Worm (Caenorhabditis elegans) whole organism, L4 larva: ENCODE results near the gene F08H9.3.

Experiments
- F26F4.8 ChIP-seq: fragments of 200-800 bp; sonication (Bioruptor generic); conservative IDR thresholded peaks from 2 replicates; pipeline ENCODE4 v1.3.6; 2022; ENCODE audit warnings: missing genetic modification characterization, missing compliant biosample characterization
- F49E8.2 ChIP-seq: sonication (generic microtip); optimal IDR thresholded peaks from 2 replicates; lab custom pipeline; 2016; ENCODE audit warnings: missing compliant biosample characterization, mild to moderate bottlenecking, missing genetic modification characterization, borderline replicate concordance
- R02D3.7 ChIP-seq: fragments of 150-350 bp; sonication (generic microtip); optimal IDR thresholded peaks from 3 replicates; lab custom pipeline; 2014; ENCODE audit warnings: missing biosample characterization, missing genetic modification characterization
- T20F7.1 ChIP-seq: fragments of 200-800 bp; sonication (Bioruptor generic); optimal IDR thresholded peaks from 2 replicates; lab custom pipeline; 2018; ENCODE audit warnings: mild to moderate bottlenecking, missing genetic modification characterization, missing compliant biosample characterization
- Y105C5A.15 ChIP-seq: fragments of 200-800 bp; sonication (Bioruptor generic); IDR thresholded peaks from 2 replicates; pipeline ENCODE4 v1.3.6; 2022; ENCODE audit warnings: missing genetic modification characterization, missing compliant biosample characterization
- ZK546.5 ChIP-seq, 2 experiments: sonication (generic microtip); optimal IDR thresholded peaks; 2 replicates each; lab custom pipeline; 2017; ENCODE audit warnings: missing biosample characterization in 2 of 2, missing genetic modification characterization in 2 of 2
- aha-1 ChIP-seq: fragments of 150-350 bp; peaks from one replicate; lab custom pipeline; 2014; ENCODE audit warnings: missing biosample characterization, missing genetic modification characterization
- ama-1 ChIP-seq: fragments of 150-350 bp; optimal IDR thresholded peaks from 2 replicates; lab custom pipeline; 2014; ENCODE audit warnings: inconsistent platforms, mixed read lengths
- ceh-32 ChIP-seq: sonication (generic microtip); optimal IDR thresholded peaks from 2 replicates; lab custom pipeline; 2016; ENCODE audit warnings: mild to moderate bottlenecking, missing genetic modification characterization, missing compliant biosample characterization; ENCODE audit not compliant: poor library complexity
- ceh-44 ChIP-seq: fragments of 200-800 bp; sonication (Bioruptor generic); IDR thresholded peaks from 2 replicates; pipeline ENCODE4 v1.3.6; 2022; ENCODE audit warnings: missing genetic modification reagents, missing genetic modification characterization, missing compliant biosample characterization
- ceh-62 ChIP-seq: sonication (generic microtip); optimal IDR thresholded peaks from 2 replicates; lab custom pipeline; 2017; ENCODE audit warnings: missing biosample characterization, missing genetic modification characterization
- ces-1 ChIP-seq: fragments of 150-350 bp; sonication (generic microtip); optimal IDR thresholded peaks from 4 replicates; lab custom pipeline; 2014; ENCODE audit warnings: missing biosample characterization, missing genetic modification reagents, missing genetic modification characterization
- cey-2 ChIP-seq: sonication (generic microtip); optimal IDR thresholded peaks from 3 replicates; lab custom pipeline; 2017; ENCODE audit warnings: missing genetic modification characterization, mild to moderate bottlenecking, missing compliant biosample characterization, antibody characterized with exemption, borderline replicate concordance; ENCODE audit not compliant: insufficient read depth
- ctbp-1 ChIP-seq: fragments of 200-800 bp; sonication (Bioruptor generic); IDR thresholded peaks from 2 replicates; pipeline ENCODE4 v1.3.6; 2022; ENCODE audit warnings: missing genetic modification reagents, missing genetic modification characterization, missing compliant biosample characterization
- daf-16 ChIP-seq, 3 experiments: sonication (generic microtip); optimal IDR thresholded peaks; 2 replicates each; lab custom pipeline; 2016 to 2017; ENCODE audit warnings: missing genetic modification characterization in 3 of 3, missing genetic modification reagents in 3 of 3, mild to moderate bottlenecking in 2 of 3, missing compliant biosample characterization in 2 of 3, missing biosample characterization in 1 of 3, moderate library complexity in 1 of 3
- daf-8 ChIP-seq: fragments of 200-800 bp; sonication (Bioruptor generic); IDR thresholded peaks from 2 replicates; pipeline ENCODE4 v1.3.6; 2022; ENCODE audit warnings: missing genetic modification characterization, missing compliant biosample characterization
- dmd-6 ChIP-seq: fragments of 200-800 bp; sonication (Bioruptor generic); IDR thresholded peaks from 2 replicates; pipeline ENCODE4 v1.3.6; 2022; ENCODE audit warnings: missing genetic modification reagents, missing genetic modification characterization, missing compliant biosample characterization
- dmd-9 ChIP-seq: fragments of 200-800 bp; sonication (Bioruptor generic); IDR thresholded peaks from 2 replicates; pipeline ENCODE4 v1.3.6; 2022; ENCODE audit warnings: missing genetic modification reagents, missing genetic modification characterization, missing compliant biosample characterization
- dpl-1 ChIP-seq: fragments of 150-350 bp; optimal IDR thresholded peaks from 2 replicates; lab custom pipeline; 2014; ENCODE audit warnings: missing biosample characterization, missing genetic modification reagents, missing genetic modification characterization
- dve-1 ChIP-seq: sonication (generic microtip); optimal IDR thresholded peaks from 2 replicates; lab custom pipeline; 2017; ENCODE audit warnings: antibody characterized with exemption, mild to moderate bottlenecking, missing genetic modification characterization, missing compliant biosample characterization; ENCODE audit not compliant: insufficient read depth
- egl-27 ChIP-seq: sonication (generic microtip); optimal IDR thresholded peaks from 3 replicates; lab custom pipeline; 2017; ENCODE audit warnings: missing biosample characterization, missing genetic modification reagents, missing genetic modification characterization
- egl-43 ChIP-seq: fragments of 200-800 bp; sonication (Bioruptor generic); IDR thresholded peaks from 2 replicates; pipeline ENCODE4 v1.3.6; 2022; ENCODE audit warnings: missing genetic modification reagents, missing genetic modification characterization, missing compliant biosample characterization
- fos-1 ChIP-seq: fragments of 150-350 bp; optimal IDR thresholded peaks from 2 replicates; lab custom pipeline; 2014; ENCODE audit warnings: missing biosample characterization, missing genetic modification characterization
- lim-7 ChIP-seq: fragments of 200-800 bp; sonication (Bioruptor generic); IDR thresholded peaks from 2 replicates; pipeline ENCODE4 v1.3.6; 2022; ENCODE audit warnings: missing genetic modification characterization, missing compliant biosample characterization
- lin-1 ChIP-seq: fragments of 200-800 bp; sonication (Bioruptor generic); IDR thresholded peaks from 2 replicates; pipeline ENCODE4 v1.3.6; 2022; ENCODE audit warnings: missing genetic modification reagents, missing genetic modification characterization, missing compliant biosample characterization
- lin-15B ChIP-seq: fragments of 150-350 bp; sonication (generic microtip); optimal IDR thresholded peaks from 3 replicates; lab custom pipeline; 2014; ENCODE audit warnings: missing biosample characterization, missing genetic modification characterization
- lin-29 ChIP-seq: fragments of 200-800 bp; sonication (Bioruptor generic); IDR thresholded peaks from 2 replicates; pipeline ENCODE4 v1.3.6; 2022; ENCODE audit warnings: missing genetic modification reagents, missing genetic modification characterization, missing compliant biosample characterization
- lin-38 ChIP-seq: fragments of 200-800 bp; sonication (Bioruptor generic); IDR thresholded peaks from 2 replicates; pipeline ENCODE4 v1.3.6; 2022; ENCODE audit warnings: missing genetic modification reagents, missing genetic modification characterization, missing compliant biosample characterization
- lsy-2 ChIP-seq, 2 experiments: fragments of 150-350 bp in 1 of 2; sonication (generic microtip) in 1 of 2; optimal IDR thresholded peaks; 2 replicates each; lab custom pipeline; 2014 to 2017; ENCODE audit warnings: missing biosample characterization in 2 of 2, missing genetic modification characterization in 2 of 2
- mdl-1 ChIP-seq, 2 experiments: fragments of 150-350 bp in 1 of 2; sonication (generic microtip) in 1 of 2; optimal IDR thresholded peaks; 2 replicates each; lab custom pipeline; 2014 to 2017; ENCODE audit warnings: missing biosample characterization in 2 of 2, missing genetic modification characterization in 2 of 2
- mep-1 ChIP-seq: fragments of 150-350 bp; sonication (generic microtip); optimal IDR thresholded peaks from 3 replicates; lab custom pipeline; 2014; ENCODE audit warnings: missing biosample characterization, missing genetic modification characterization
- mes-2 ChIP-seq: sonication (generic microtip); optimal IDR thresholded peaks from 2 replicates; lab custom pipeline; 2016; ENCODE audit warnings: missing genotype, mild to moderate bottlenecking, missing genetic modification characterization, missing compliant biosample characterization; ENCODE audit not compliant: poor library complexity, severe bottlenecking
- mxl-2 ChIP-seq: fragments of 200-800 bp; sonication (Bioruptor generic); conservative IDR thresholded peaks from 2 replicates; pipeline ENCODE4 v1.3.6; 2022; ENCODE audit warnings: missing genetic modification reagents, missing genetic modification characterization, missing compliant biosample characterization
- nhr-11 ChIP-seq: fragments of 150-350 bp; optimal IDR thresholded peaks from 2 replicates; lab custom pipeline; 2014; ENCODE audit warnings: missing biosample characterization, missing genetic modification characterization
- nhr-111 ChIP-seq: fragments of 200-800 bp; sonication (Bioruptor generic); optimal IDR thresholded peaks from 2 replicates; lab custom pipeline; 2018; ENCODE audit warnings: mild to moderate bottlenecking, missing genetic modification characterization, missing compliant biosample characterization
- nhr-28 ChIP-seq: fragments of 150-350 bp; optimal IDR thresholded peaks from 2 replicates; lab custom pipeline; 2014; ENCODE audit warnings: missing biosample characterization, missing genetic modification characterization
- nhr-41 ChIP-seq: fragments of 200-800 bp; sonication (Bioruptor generic); IDR thresholded peaks from 2 replicates; pipeline ENCODE4 v1.3.6; 2022; ENCODE audit warnings: missing genetic modification reagents, missing genetic modification characterization, missing compliant biosample characterization
- nhr-48 ChIP-seq: sonication (generic microtip); optimal IDR thresholded peaks from 2 replicates; lab custom pipeline; 2016; ENCODE audit warnings: mild to moderate bottlenecking, missing genetic modification characterization, missing compliant biosample characterization
- nhr-77 ChIP-seq: fragments of 150-350 bp; optimal IDR thresholded peaks from 2 replicates; lab custom pipeline; 2014; ENCODE audit warnings: missing biosample characterization, missing genetic modification characterization
- pha-4 ChIP-seq, 2 experiments: fragments of 150-350 bp in 1 of 2; fragments of 200-800 bp in 1 of 2; sonication (Bioruptor generic) in 1 of 2; IDR thresholded peaks in 1 of 2; optimal IDR thresholded peaks in 1 of 2; 2 replicates each; pipeline versions ENCODE4 v1.3.6 to Lab custom; 2014 to 2022; ENCODE audit warnings: missing genetic modification characterization in 2 of 2, missing genetic modification reagents in 2 of 2, missing biosample characterization in 1 of 2, missing compliant biosample characterization in 1 of 2
- rbr-2 ChIP-seq: sonication (generic microtip); optimal IDR thresholded peaks from 2 replicates; lab custom pipeline; 2016; ENCODE audit warnings: missing genotype, missing genetic modification characterization, missing compliant biosample characterization
- saeg-2 ChIP-seq: fragments of 200-800 bp; sonication (Bioruptor generic); IDR thresholded peaks from 2 replicates; pipeline ENCODE4 v1.3.6; 2022; ENCODE audit warnings: missing genetic modification reagents, missing genetic modification characterization, missing compliant biosample characterization
- set-16 ChIP-seq: fragments of 200-800 bp; sonication (Bioruptor generic); IDR thresholded peaks from 2 replicates; pipeline ENCODE4 v1.3.6; 2022; ENCODE audit warnings: missing genetic modification reagents, missing genetic modification characterization, missing compliant biosample characterization
- spr-3 ChIP-seq: fragments of 200-800 bp; sonication (Bioruptor generic); optimal IDR thresholded peaks from 2 replicates; lab custom pipeline; 2018; ENCODE audit warnings: mild to moderate bottlenecking, missing genetic modification characterization, missing compliant biosample characterization
- unc-130 ChIP-seq: sonication (generic microtip); optimal IDR thresholded peaks from 2 replicates; lab custom pipeline; 2016; ENCODE audit warnings: missing genetic modification reagents, missing genetic modification characterization, missing compliant biosample characterization
- vab-7 ChIP-seq: fragments of 200-800 bp; sonication (Bioruptor generic); IDR thresholded peaks from 2 replicates; pipeline ENCODE4 v1.3.6; 2022; ENCODE audit warnings: missing genetic modification reagents, missing genetic modification characterization, missing compliant biosample characterization
- zfp-3 ChIP-seq: fragments of 200-800 bp; sonication (Bioruptor generic); conservative IDR thresholded peaks from 2 replicates; pipeline ENCODE4 v1.3.6; 2022; ENCODE audit warnings: missing genetic modification reagents, missing genetic modification characterization, missing compliant biosample characterization
- zip-11 ChIP-seq: fragments of 200-800 bp; sonication (Bioruptor generic); IDR thresholded peaks from 2 replicates; pipeline ENCODE4 v1.3.6; 2022; ENCODE audit warnings: missing genetic modification characterization, missing compliant biosample characterization
- ztf-11 ChIP-seq: fragments of 150-350 bp; optimal IDR thresholded peaks from 2 replicates; lab custom pipeline; 2014; ENCODE audit warnings: missing biosample characterization, missing genetic modification characterization

F08H9.3 gene

ce11 chrV:14457070-14457469, 6.1 kb downstream of the F08H9.3 start, which contains the start of gene coh-3 (continued):
- TF ChIP-seq spr-3 (GFP tag; lab: Kevin White, UChicago) (no peak), T20F7.1 (GFP tag; lab: Kevin White, UChicago) (no peak), mdl-1 (tag; optimal IDR thresholded peaks at IDR 0.05; lab: Kevin White, UChicago) (no peak), unc-130 (GFP tag; lab: Kevin White, UChicago) (peak; percentile 74), dmd-6 (no peak), ctbp-1 (GFP tag; lab: Robert Waterston, UW) (no peak), daf-8 (no peak), nhr-77 (no peak), mep-1 (tag; lab: Kevin White, UChicago) (no peak), zfp-3 (GFP tag; lab: Robert Waterston, UW) (no peak), lsy-2 (tag; optimal IDR thresholded peaks at IDR 0.05; lab: Kevin White, UChicago) (no peak), ama-1 (lab: Kevin White, UChicago) (no peak), lin-29 (GFP tag; lab: Robert Waterston, UW) (no peak), dve-1 (no peak)
- TF ChIP-seq, all 104 proteins: peak for 7

ce11 chrV:14456626-14457025, 6.5 kb downstream of the F08H9.3 start, which contains the start of gene bmk-1:
bmk-1 (minus strand) TSS chrV:14456984.
- TF ChIP-seq ceh-44 (no peak), nhr-48 (tag; lab: Kevin White, UChicago) (no peak), cey-2 (tag; lab: Kevin White, UChicago) (no peak), daf-16 (GFP tag; optimal IDR thresholded peaks at IDR 0.05; lab: Kevin White, UChicago) (no peak), daf-16 (tag; optimal IDR thresholded peaks at IDR 0.05; lab: Kevin White, UChicago) (no peak), saeg-2 (GFP tag; lab: Robert Waterston, UW) (no peak), nhr-111 (no peak), vab-7 (no peak), nhr-11 (tag; lab: Kevin White, UChicago) (no peak), F49E8.2 (no peak), lim-7 (GFP tag; lab: Robert Waterston, UW) (0 out of 2 replicates have a peak, but pooled peaks have one; percentile 7), mes-2 (tag; lab: Kevin White, UChicago) (peak; percentile 25), T20F7.1 (GFP tag; lab: Kevin White, UChicago) (no peak), egl-27 (tag; lab: Kevin White, UChicago) (no peak), ceh-62 (no peak), spr-3 (GFP tag; lab: Kevin White, UChicago) (no peak), dmd-6 (no peak), rbr-2 (tag; lab: Kevin White, UChicago) (no peak), dpl-1 (GFP tag; lab: Kevin White, UChicago) (peak; percentile 73), egl-43 (GFP tag; lab: Robert Waterston, UW) (no peak), ztf-11 (no peak), lin-15B (tag; lab: Kevin White, UChicago) (no peak), ces-1 (no peak), pha-4 (GFP tag; IDR thresholded peaks at IDR 0.05; lab: Robert Waterston, UW) (no peak), pha-4 (tag; optimal IDR thresholded peaks at IDR 0.05; lab: Kevin White, UChicago) (no peak), ceh-32 (tag; lab: Kevin White, UChicago) (no peak), lin-1 (GFP tag; lab: Robert Waterston, UW) (no peak), set-16 (GFP tag; lab: Robert Waterston, UW) (no peak), dmd-9 (no peak), nhr-28 (tag; lab: Kevin White, UChicago) (no peak), mxl-2 (GFP tag; lab: Robert Waterston, UW) (no peak), lin-38 (GFP tag; lab: Robert Waterston, UW) (peak; percentile 63), lsy-2 (tag; optimal IDR thresholded peaks at IDR 0.05; lab: Kevin White, UChicago) (no peak), aha-1 (peak; percentile 70), Y105C5A.15 (GFP tag; lab: Robert Waterston, UW) (no peak), zip-11 (no peak), F26F4.8 (no peak), R02D3.7 (no peak), nhr-41 (GFP tag; lab: Robert Waterston, UW) (no peak), ZK546.5 (tag; optimal IDR thresholded peaks at IDR 0.05; lab: Kevin White, UChicago) (no peak), fos-1 (tag; lab: Kevin White, UChicago) (no peak), ama-1 (lab: Kevin White, UChicago) (no peak)
